Worm (Caenorhabditis elegans) whole organism, young adult: ENCODE data around the gene F13B12.4.

Experiments used
- dox-1 ChIP-seq: fragments of 200-800 bp; sonication (Bioruptor generic); IDR thresholded peaks from 2 replicates; pipeline ENCODE4 v1.3.6; 2022; ENCODE audit warnings: missing genetic modification reagents, missing genetic modification characterization, missing compliant biosample characterization
- dpff-1 ChIP-seq: sonication (generic microtip); optimal IDR thresholded peaks from 2 replicates; lab custom pipeline; 2017; ENCODE audit warnings: mild to moderate bottlenecking, missing genetic modification characterization, missing compliant biosample characterization
- gei-17 ChIP-seq: fragments of 200-800 bp; sonication (Bioruptor generic); optimal IDR thresholded peaks from 2 replicates; lab custom pipeline; 2018; ENCODE audit warnings: mild to moderate bottlenecking, missing genetic modification characterization, missing compliant biosample characterization
- lin-54 ChIP-seq: fragments of 200-800 bp; sonication (Bioruptor generic); optimal IDR thresholded peaks from 2 replicates; lab custom pipeline; 2018; ENCODE audit warnings: mild to moderate bottlenecking, missing genetic modification characterization, missing compliant biosample characterization
- nfyb-1 ChIP-seq: fragments of 200-800 bp; sonication (Bioruptor generic); IDR thresholded peaks from 2 replicates; pipeline ENCODE4 v1.3.6; 2022; ENCODE audit warnings: missing genetic modification reagents, missing genetic modification characterization, missing compliant biosample characterization
- pha-4 ChIP-seq: fragments of 150-350 bp; sonication (generic microtip); optimal IDR thresholded peaks from 2 replicates; lab custom pipeline; 2014; ENCODE audit warnings: missing biosample characterization, missing genetic modification reagents, missing genetic modification characterization
- somi-1 ChIP-seq: fragments of 200-800 bp; sonication (Bioruptor generic); optimal IDR thresholded peaks from 2 replicates; lab custom pipeline; 2018; ENCODE audit warnings: mild to moderate bottlenecking, missing genetic modification characterization, missing compliant biosample characterization
- ztf-3 ChIP-seq: fragments of 200-800 bp; sonication (Bioruptor generic); optimal IDR thresholded peaks from 2 replicates; lab custom pipeline; 2018; ENCODE audit warnings: mild to moderate bottlenecking, missing genetic modification characterization, missing compliant biosample characterization

ce11 chrIV:10472478-10472877 is 22.8 kb upstream of the F13B12.4 start, which contains the start of gene bgnt-1.1:
- no peak for TF ChIP-seq pha-4 (tag; lab: Kevin White, UChicago)
- no peak for TF ChIP-seq dpff-1 (tag; lab: Kevin White, UChicago)
- no peak for TF ChIP-seq lin-54 (GFP tag; lab: Kevin White, UChicago)
- no peak for TF ChIP-seq nfyb-1 (GFP tag; lab: Robert Waterston, UW)
- TF ChIP-seq somi-1 (GFP tag; lab: Kevin White, UChicago) = no peak
- no peak for TF ChIP-seq ztf-3 (GFP tag; lab: Kevin White, UChicago)
- TF ChIP-seq dox-1 = no peak
- TF ChIP-seq gei-17 (GFP tag; lab: Kevin White, UChicago) = no peak
